Fruit fly (Drosophila melanogaster) whole organism, embryonic: ENCODE measurements around the gene CG15213.

ENCODE experiments used
- Abd-B ChIP-seq: fragments of 200-800 bp; sonication (Bioruptor generic); optimal IDR thresholded peaks from 2 replicates; lab custom pipeline; 2018; ENCODE audit warnings: missing biosample characterization, mild to moderate bottlenecking, missing genetic modification characterization, moderate library complexity
- Atf3 ChIP-seq: fragments of 200-800 bp; sonication (Bioruptor generic); optimal IDR thresholded peaks from 3 replicates; lab custom pipeline; 2016; ENCODE audit warnings: missing biosample characterization, missing genetic modification characterization
- Bdp1 ChIP-seq: fragments of 200-800 bp; sonication (Bioruptor generic); optimal IDR thresholded peaks from 3 replicates; lab custom pipeline; 2016; ENCODE audit warnings: missing biosample characterization, missing genetic modification characterization
- CG10209 ChIP-seq: fragments of 200-800 bp; sonication (Bioruptor generic); optimal IDR thresholded peaks from 3 replicates; lab custom pipeline; 2017; ENCODE audit warnings: missing biosample characterization, mild to moderate bottlenecking, missing genetic modification characterization, missing genetic modification reagents
- CG11085 ChIP-seq: fragments of 200-800 bp; sonication (Bioruptor generic); IDR thresholded peaks from 2 replicates; pipeline ENCODE4 v1.3.6; 2022; ENCODE audit warnings: missing biosample characterization, missing genetic modification characterization
- CG11093 ChIP-seq: fragments of 200-800 bp; sonication (Bioruptor generic); IDR thresholded peaks from 3 replicates; pipeline ENCODE4 v1.3.6; 2022; ENCODE audit warnings: missing biosample characterization, missing genetic modification characterization
- CG12942 ChIP-seq: fragments of 200-800 bp; sonication (Bioruptor generic); optimal IDR thresholded peaks from 3 replicates; lab custom pipeline; 2016; ENCODE audit warnings: missing biosample characterization, missing genetic modification characterization
- CG14014 ChIP-seq: fragments of 200-800 bp; sonication (Bioruptor generic); IDR thresholded peaks from 2 replicates; pipeline ENCODE4 v1.3.6; 2022; ENCODE audit warnings: missing biosample characterization, missing genetic modification characterization
- CG15073 ChIP-seq: fragments of 200-800 bp; sonication (Bioruptor generic); optimal IDR thresholded peaks from 2 replicates; lab custom pipeline; 2016; ENCODE audit warnings: missing biosample characterization, missing genetic modification characterization
- CG15696 ChIP-seq: fragments of 200-800 bp; sonication (Bioruptor generic); optimal IDR thresholded peaks from 2 replicates; lab custom pipeline; 2019; ENCODE audit warnings: missing biosample characterization, mild to moderate bottlenecking, missing genetic modification characterization, moderate library complexity
- CG1647 ChIP-seq: fragments of 200-800 bp; sonication (Bioruptor generic); optimal IDR thresholded peaks from 3 replicates; lab custom pipeline; 2016; ENCODE audit warnings: missing biosample characterization, missing genetic modification characterization
- CG16863 ChIP-seq: fragments of 200-800 bp; sonication (Bioruptor generic); optimal IDR thresholded peaks from 3 replicates; lab custom pipeline; 2016; ENCODE audit warnings: missing biosample characterization, missing genetic modification characterization
- CG2889 ChIP-seq: fragments of 200-800 bp; sonication (Bioruptor generic); IDR thresholded peaks from 3 replicates; pipeline ENCODE4 v1.3.6; 2022; ENCODE audit warnings: missing biosample characterization, missing genetic modification characterization
- CG30403 ChIP-seq: fragments of 200-800 bp; sonication (Bioruptor generic); optimal IDR thresholded peaks from 3 replicates; lab custom pipeline; 2016; ENCODE audit warnings: missing biosample characterization, missing genetic modification characterization
- CG3838 ChIP-seq: fragments of 200-800 bp; sonication (Bioruptor generic); optimal IDR thresholded peaks from 3 replicates; lab custom pipeline; 2016; ENCODE audit warnings: missing biosample characterization, missing genetic modification characterization
- CG6791 ChIP-seq: fragments of 200-800 bp; sonication (Bioruptor generic); IDR thresholded peaks from 3 replicates; pipeline ENCODE4 v1.3.6; 2022; ENCODE audit warnings: missing biosample characterization, missing genetic modification characterization; ENCODE audit not compliant: partially characterized antibody
- CG6813 ChIP-seq: fragments of 200-800 bp; sonication (Bioruptor generic); optimal IDR thresholded peaks from 2 replicates; lab custom pipeline; 2017; ENCODE audit warnings: missing biosample characterization, missing genetic modification characterization, mild to moderate bottlenecking, moderate library complexity, missing genetic modification reagents
- CG7271 ChIP-seq: fragments of 200-800 bp; sonication (Bioruptor generic); optimal IDR thresholded peaks from 2 replicates; lab custom pipeline; 2018; ENCODE audit warnings: missing biosample characterization, mild to moderate bottlenecking, missing genetic modification characterization, moderate library complexity
- CG7928 ChIP-seq: fragments of 200-800 bp; sonication (Bioruptor generic); optimal IDR thresholded peaks from 2 replicates; lab custom pipeline; 2017; ENCODE audit warnings: missing biosample characterization, mild to moderate bottlenecking, missing genetic modification characterization
- CG8478 ChIP-seq: fragments of >200 bp; optimal IDR thresholded peaks from 2 replicates; lab custom pipeline; 2018
- CG9609 ChIP-seq: fragments of 200-800 bp; sonication (Bioruptor generic); optimal IDR thresholded peaks from 3 replicates; lab custom pipeline; 2016; ENCODE audit warnings: missing biosample characterization, missing genetic modification characterization
- CG9932 ChIP-seq: fragments of 200-800 bp; sonication (Bioruptor generic); IDR thresholded peaks from 2 replicates; pipeline ENCODE4 v1.3.6; 2022; ENCODE audit warnings: missing biosample characterization, missing genetic modification characterization
- Dip3 ChIP-seq: fragments of 200-800 bp; sonication (Bioruptor generic); optimal IDR thresholded peaks from 3 replicates; lab custom pipeline; 2016; ENCODE audit warnings: missing biosample characterization, missing genetic modification characterization
- Gug ChIP-seq: fragments of 200-800 bp; sonication (Bioruptor generic); IDR thresholded peaks from 4 replicates; pipeline ENCODE4 v1.3.6; 2022; ENCODE audit warnings: missing biosample characterization, missing genetic modification characterization
- HLHmδ ChIP-seq: fragments of 200-800 bp; sonication (Bioruptor generic); optimal IDR thresholded peaks from 2 replicates; lab custom pipeline; 2018; ENCODE audit warnings: missing biosample characterization, mild to moderate bottlenecking, missing genetic modification characterization, moderate library complexity
- Hmr ChIP-seq: fragments of 200-800 bp; sonication (Bioruptor generic); optimal IDR thresholded peaks from 3 replicates; lab custom pipeline; 2017; ENCODE audit warnings: mild to moderate bottlenecking, missing biosample characterization, missing genetic modification reagents, missing genetic modification characterization
- Hr3 ChIP-seq: fragments of 200-800 bp; sonication (Bioruptor generic); optimal IDR thresholded peaks from 3 replicates; lab custom pipeline; 2016; ENCODE audit warnings: missing biosample characterization, missing genetic modification characterization
- Hr39 ChIP-seq: fragments of >200 bp; optimal IDR thresholded peaks from 2 replicates; lab custom pipeline; 2017
- Jarid2 ChIP-seq: fragments of 200-800 bp; sonication (Bioruptor generic); optimal IDR thresholded peaks from 3 replicates; lab custom pipeline; 2017; ENCODE audit warnings: mild to moderate bottlenecking, missing biosample characterization, missing genetic modification reagents, missing genetic modification characterization
- Med ChIP-seq: fragments of 200-800 bp; sonication (Bioruptor generic); peaks from one replicate; lab custom pipeline; 2016; ENCODE audit warnings: missing biosample characterization, missing genetic modification characterization, mild to moderate bottlenecking, inconsistent platforms, moderate library complexity
- PHDP ChIP-seq: fragments of 200-800 bp; sonication (Bioruptor generic); optimal IDR thresholded peaks from 3 replicates; lab custom pipeline; 2018; ENCODE audit warnings: missing biosample characterization, mild to moderate bottlenecking, missing genetic modification characterization, moderate library complexity
- Ptx1 ChIP-seq: fragments of 200-800 bp; sonication (Bioruptor generic); IDR thresholded peaks from 2 replicates; pipeline ENCODE4 v1.3.6; 2022; ENCODE audit warnings: missing biosample characterization, missing genetic modification characterization
- Side ChIP-seq: fragments of 200-800 bp; sonication (Bioruptor generic); optimal IDR thresholded peaks from 2 replicates; lab custom pipeline; 2016; ENCODE audit warnings: missing biosample characterization, missing genetic modification characterization
- Sox100B ChIP-seq: fragments of 200-800 bp; sonication (Bioruptor generic); optimal IDR thresholded peaks from 3 replicates; lab custom pipeline; 2018; ENCODE audit warnings: missing biosample characterization, mild to moderate bottlenecking, missing genetic modification characterization
- Usf ChIP-seq: fragments of 200-800 bp; sonication (Bioruptor generic); optimal IDR thresholded peaks from 2 replicates; lab custom pipeline; 2017; ENCODE audit warnings: missing genotype, missing biosample characterization, missing genetic modification characterization
- cato ChIP-seq: fragments of 200-800 bp; sonication (Bioruptor generic); optimal IDR thresholded peaks from 2 replicates; lab custom pipeline; 2016; ENCODE audit warnings: missing biosample characterization, missing genetic modification characterization, borderline replicate concordance
- chif ChIP-seq, 2 experiments: fragments of 200-800 bp; sonication (Bioruptor generic); optimal IDR thresholded peaks; 3 replicates each; lab custom pipeline; 2016; ENCODE audit warnings: missing biosample characterization in 2 of 2, missing genetic modification characterization in 2 of 2
- chinmo ChIP-seq: fragments of 200-800 bp; sonication (Bioruptor generic); IDR thresholded peaks from 4 replicates; pipeline ENCODE4 v1.3.6; 2022; ENCODE audit warnings: missing biosample characterization, missing genetic modification characterization; ENCODE audit not compliant: partially characterized antibody
- ftz-f1 ChIP-seq: fragments of 200-800 bp; sonication (Bioruptor generic); optimal IDR thresholded peaks from 2 replicates; lab custom pipeline; 2016; ENCODE audit warnings: missing biosample characterization, missing genetic modification characterization
- gsb-n ChIP-seq: fragments of 200-800 bp; sonication (Bioruptor generic); optimal IDR thresholded peaks from 3 replicates; lab custom pipeline; 2018; ENCODE audit warnings: missing biosample characterization, mild to moderate bottlenecking, missing genetic modification characterization
- maf-S ChIP-seq: fragments of 200-800 bp; sonication (Bioruptor generic); optimal IDR thresholded peaks from 2 replicates; lab custom pipeline; 2016; ENCODE audit warnings: missing biosample characterization, missing genetic modification characterization
- mirr ChIP-seq: fragments of 200-800 bp; sonication (Bioruptor generic); optimal IDR thresholded peaks from 3 replicates; lab custom pipeline; 2018; ENCODE audit warnings: missing biosample characterization, mild to moderate bottlenecking, missing genetic modification characterization
- odd ChIP-seq: fragments of 200-800 bp; sonication (Bioruptor generic); optimal IDR thresholded peaks from 2 replicates; lab custom pipeline; 2017; ENCODE audit warnings: missing biosample characterization, mild to moderate bottlenecking, missing genetic modification characterization
- ro ChIP-seq: fragments of 200-800 bp; sonication (Bioruptor generic); IDR thresholded peaks from 2 replicates; pipeline ENCODE4 v1.3.6; 2022; ENCODE audit warnings: missing biosample characterization, missing genetic modification characterization
- schlank ChIP-seq: fragments of 200-800 bp; sonication (Bioruptor generic); optimal IDR thresholded peaks from 2 replicates; lab custom pipeline; 2018; ENCODE audit warnings: missing biosample characterization, mild to moderate bottlenecking, missing genetic modification characterization
- sens ChIP-seq: fragments of 200-800 bp; sonication (Bioruptor generic); peaks from one replicate; lab custom pipeline; 2016; ENCODE audit warnings: missing biosample characterization, missing genetic modification characterization
- tin ChIP-seq: fragments of 200-800 bp; sonication (Bioruptor generic); optimal IDR thresholded peaks from 3 replicates; lab custom pipeline; 2016; ENCODE audit warnings: missing biosample characterization, missing genetic modification characterization
- tll ChIP-seq, 2 experiments: fragments of 200-800 bp in 1 of 2; fragments of >200 bp in 1 of 2; sonication (Bioruptor generic) in 1 of 2; optimal IDR thresholded peaks; 2 replicates each; lab custom pipeline; 2017 to 2019; ENCODE audit warnings: missing biosample characterization in 2 of 2, missing genetic modification characterization in 2 of 2, mild to moderate bottlenecking in 1 of 2, moderate library complexity in 1 of 2
- twi ChIP-seq: fragments of 200-800 bp; optimal IDR thresholded peaks from 2 replicates; lab custom pipeline; 2019; ENCODE audit warnings: missing biosample characterization, mild to moderate bottlenecking, missing genetic modification characterization, moderate library complexity
- zen ChIP-seq: fragments of 200-800 bp; sonication (Bioruptor generic); optimal IDR thresholded peaks from 3 replicates; lab custom pipeline; 2018; ENCODE audit warnings: missing biosample characterization, mild to moderate bottlenecking, missing genetic modification characterization, moderate library complexity
- zfh1 ChIP-seq: fragments of 200-800 bp; sonication (Bioruptor generic); IDR thresholded peaks from 3 replicates; pipeline ENCODE4 v1.3.6; 2022; ENCODE audit warnings: missing biosample characterization, missing genetic modification characterization

The CG15213 gene

dm6 chr3L:5182255-5182993, 49.4 kb upstream of the CG15213 start (continued):
- TF ChIP-seq Hr3 (GFP tag; lab: Kevin White, UChicago): peak; percentile 39
- TF ChIP-seq Usf (GFP tag; lab: Kevin White, UChicago): no peak
- TF ChIP-seq Med (GFP tag; lab: Kevin White, UChicago): peak; percentile 86
- TF ChIP-seq Hr39 (lab: Kevin White, UChicago): no peak
- TF ChIP-seq Ptx1 (GFP tag; lab: Robert Waterston, UW): peak; percentile 53; the same call in 1 of the 2 replicates
- no peak for TF ChIP-seq CG6813 (GFP tag; lab: Kevin White, UChicago)
- TF ChIP-seq Hmr: peak; percentile 75
- no peak for TF ChIP-seq CG10209
- no peak for TF ChIP-seq Dip3 (GFP tag; lab: Kevin White, UChicago)
- no peak for TF ChIP-seq Gug (GFP tag; lab: Robert Waterston, UW)
- TF ChIP-seq Abd-B (GFP tag; lab: Kevin White, UChicago): no peak
- TF ChIP-seq zen (tag; lab: Kevin White, UChicago): no peak
- TF ChIP-seq CG2889 (GFP tag; lab: Robert Waterston, UW): no peak
- TF ChIP-seq odd (GFP tag; lab: Kevin White, UChicago): no peak
- TF ChIP-seq CG7928 (GFP tag; lab: Kevin White, UChicago): no peak
- TF ChIP-seq CG7271 (tag; lab: Kevin White, UChicago): no peak
- TF ChIP-seq Side: no peak
- no peak for TF ChIP-seq CG15696 (tag; lab: Kevin White, UChicago)
- TF ChIP-seq PHDP (tag; lab: Kevin White, UChicago): peak; percentile 59
- no peak for TF ChIP-seq Jarid2 (GFP tag; lab: Kevin White, UChicago)
- TF ChIP-seq chinmo (GFP tag; lab: Robert Waterston, UW): 0 out of 4 replicates have a peak, but pooled peaks have one; percentile 12
- TF ChIP-seq CG9932 (GFP tag; lab: Robert Waterston, UW): peak; percentile 33; the same call in 1 of the 2 replicates
- no peak for TF ChIP-seq cato (GFP tag; lab: Kevin White, UChicago)
- TF ChIP-seq CG30403 (GFP tag; lab: Kevin White, UChicago): peak; percentile 36
- no peak for TF ChIP-seq ftz-f1
- no peak for TF ChIP-seq CG11093 (GFP tag; lab: Robert Waterston, UW)
- peak; percentile 20 for TF ChIP-seq Atf3 (GFP tag; lab: Kevin White, UChicago)
- TF ChIP-seq gsb-n (tag; lab: Kevin White, UChicago): peak; percentile 3
- no peak for TF ChIP-seq CG11085
- peak; percentile 51; the same call in 1 of the 2 replicates for TF ChIP-seq CG14014
- TF ChIP-seq tin: peak; percentile 32
- no peak for TF ChIP-seq tll (GFP tag; optimal IDR thresholded peaks at IDR 0.05; lab: Kevin White, UChicago)
- TF ChIP-seq CG16863: no peak
- no peak for TF ChIP-seq CG8478
- TF ChIP-seq CG15073 (GFP tag; lab: Kevin White, UChicago): no peak
- TF ChIP-seq CG1647 (GFP tag; lab: Kevin White, UChicago): no peak
- no peak for TF ChIP-seq schlank (tag; lab: Kevin White, UChicago)
- peak; percentile 23 for TF ChIP-seq Sox100B (GFP tag; lab: Kevin White, UChicago)
- no peak for TF ChIP-seq CG12942 (GFP tag; lab: Kevin White, UChicago)
- TF ChIP-seq Bdp1 (GFP tag; lab: Kevin White, UChicago): no peak
- no peak for TF ChIP-seq HLHmδ (GFP tag; lab: Kevin White, UChicago)
- TF ChIP-seq ro (GFP tag; lab: Robert Waterston, UW): no peak
- no peak for TF ChIP-seq CG6791 (GFP tag; lab: Robert Waterston, UW)
- peak; percentile 6 for TF ChIP-seq maf-S (GFP tag; lab: Kevin White, UChicago)
- no peak for TF ChIP-seq twi
- TF ChIP-seq CG3838 (GFP tag; lab: Kevin White, UChicago): no peak
- TF ChIP-seq zfh1 (GFP tag; lab: Robert Waterston, UW): no peak
- TF ChIP-seq CG9609 (GFP tag; lab: Kevin White, UChicago): no peak
- peak; percentile 85 for TF ChIP-seq sens (GFP tag; lab: Kevin White, UChicago)
- TF ChIP-seq mirr: no peak
- TF ChIP-seq chif (GFP tag; optimal IDR thresholded peaks at IDR 0.05; lab: Kevin White, UChicago): no peak
